Worm (Caenorhabditis elegans) whole organism, L1 larva: ENCODE data around the gene srbc-3.

Source experiments
- ceh-8 ChIP-seq: fragments of 200-800 bp; sonication (Bioruptor generic); optimal IDR thresholded peaks from 2 replicates; lab custom pipeline; 2018; ENCODE audit warnings: mild to moderate bottlenecking, missing genetic modification characterization, moderate library complexity, missing compliant biosample characterization
- elt-2 ChIP-seq: sonication (generic microtip); optimal IDR thresholded peaks from 2 replicates; lab custom pipeline; 2016; ENCODE audit warnings: missing genetic modification characterization, mild to moderate bottlenecking, inconsistent platforms, missing compliant biosample characterization, missing genetic modification reagents
- ets-5 ChIP-seq: fragments of 200-800 bp; sonication (Bioruptor generic); IDR thresholded peaks from 2 replicates; pipeline ENCODE4 v1.3.6; 2022; ENCODE audit warnings: missing genetic modification characterization, missing compliant biosample characterization
- lin-15B ChIP-seq: fragments of 150-350 bp; sonication (generic microtip); optimal IDR thresholded peaks from 3 replicates; lab custom pipeline; 2014; ENCODE audit warnings: missing biosample characterization, missing genetic modification characterization
- lsy-2 ChIP-seq, 2 experiments: fragments of 150-350 bp; optimal IDR thresholded peaks; 2 replicates each; lab custom pipeline; 2014; ENCODE audit warnings: missing biosample characterization in 2 of 2, missing genetic modification characterization in 2 of 2
- nhr-237 ChIP-seq: fragments of 150-350 bp; optimal IDR thresholded peaks from 2 replicates; lab custom pipeline; 2014; ENCODE audit warnings: missing biosample characterization, missing genetic modification characterization
- nhr-47 ChIP-seq: sonication (generic microtip); optimal IDR thresholded peaks from 2 replicates; lab custom pipeline; 2016; ENCODE audit warnings: mild to moderate bottlenecking, missing genetic modification characterization, moderate library complexity, missing compliant biosample characterization
- pag-3 ChIP-seq: sonication (generic microtip); optimal IDR thresholded peaks from 2 replicates; lab custom pipeline; 2017; ENCODE audit warnings: missing genetic modification characterization, mild to moderate bottlenecking, missing compliant biosample characterization, antibody characterized with exemption, borderline replicate concordance; ENCODE audit not compliant: insufficient read depth
- snpc-4 ChIP-seq: fragments of 150-350 bp; optimal IDR thresholded peaks from 2 replicates; lab custom pipeline; 2014; ENCODE audit warnings: missing biosample characterization, missing genetic modification characterization
- tlp-1 ChIP-seq: fragments of 150-350 bp; optimal IDR thresholded peaks from 2 replicates; lab custom pipeline; 2014; ENCODE audit warnings: missing biosample characterization, missing genetic modification characterization
- unc-62 ChIP-seq: fragments of 150-350 bp; optimal IDR thresholded peaks from 2 replicates; lab custom pipeline; 2014; ENCODE audit warnings: missing biosample characterization, missing genetic modification reagents, missing genetic modification characterization
- unc-86 ChIP-seq: sonication (generic microtip); optimal IDR thresholded peaks from 2 replicates; lab custom pipeline; 2016; ENCODE audit warnings: missing genetic modification characterization, missing compliant biosample characterization

ce11 chrV:3355544-3355943 is 47.3 kb downstream of the srbc-3 start:
- TF ChIP-seq pag-3 = no peak
- no peak for TF ChIP-seq nhr-237 (tag; lab: Kevin White, UChicago)
- no peak for TF ChIP-seq lin-15B (tag; lab: Kevin White, UChicago)
- TF ChIP-seq tlp-1 (tag; lab: Kevin White, UChicago) = no peak
- TF ChIP-seq ceh-8 (GFP tag; lab: Kevin White, UChicago) = no peak
- no peak for TF ChIP-seq unc-86 (tag; lab: Kevin White, UChicago)
- TF ChIP-seq nhr-47 (tag; lab: Kevin White, UChicago) = no peak
- TF ChIP-seq snpc-4 (tag; lab: Kevin White, UChicago) = no peak
- no peak for TF ChIP-seq lsy-2 (tag; optimal IDR thresholded peaks at IDR 0.05; lab: Kevin White, UChicago)
- TF ChIP-seq ets-5 = no peak
- TF ChIP-seq unc-62 (GFP tag; lab: Kevin White, UChicago) = no peak
- TF ChIP-seq elt-2 (tag; lab: Kevin White, UChicago) = no peak
